Fruit fly (Drosophila melanogaster): ENCODE results near the gene p38b.

The p38b gene

dm6 chr2L:13813156-13813555 is 32.7 kb downstream of the p38b start, which contains the start of gene CG16888:
TSS of gene CG16888 (minus strand) at chr2L:13813256.
- no peak for TF ChIP-seq CG15710 (tag; optimal IDR thresholded peaks at IDR 0.05)
- no peak for TF ChIP-seq CG10348 (GFP tag; IDR thresholded peaks at IDR 0.05)
- no peak for TF ChIP-seq Snoo (tag; optimal IDR thresholded peaks at IDR 0.05)
- no peak for TF ChIP-seq D1 (tag; optimal IDR thresholded peaks at IDR 0.05)
- TF ChIP-seq gl (tag; optimal IDR thresholded peaks at IDR 0.05), result no peak
- TF ChIP-seq CG17806 (tag; optimal IDR thresholded peaks at IDR 0.05), result no peak
- TF ChIP-seq CG4496 (GFP tag; IDR thresholded peaks at IDR 0.05), result no peak
- no peak for TF ChIP-seq CG12605 (GFP tag; IDR thresholded peaks at IDR 0.05)
- no peak for TF ChIP-seq CG32121 (GFP tag; IDR thresholded peaks at IDR 0.05)
- no peak for TF ChIP-seq Pif1B (GFP tag; optimal IDR thresholded peaks at IDR 0.05)
- no peak for TF ChIP-seq CG9948 (tag; optimal IDR thresholded peaks at IDR 0.05)

dm6 chr2L:13813604-13814178 is 33.2 kb downstream of the p38b start, which contains the start of gene Sos:
TSS of gene Sos (plus strand) at chr2L:13813816.
- TF ChIP-seq CG8301 (tag; optimal IDR thresholded peaks at IDR 0.05) (no peak), CG12605 (GFP tag; IDR thresholded peaks at IDR 0.05) (no peak), CG17806 (tag; optimal IDR thresholded peaks at IDR 0.05) (no peak), Ets98B (GFP tag; IDR thresholded peaks at IDR 0.05) (no peak), Pif1B (GFP tag; optimal IDR thresholded peaks at IDR 0.05) (no peak), Pif1A (GFP tag; optimal IDR thresholded peaks at IDR 0.05) (no peak), rn (GFP tag; IDR thresholded peaks at IDR 0.05) (no peak), CG14655 (GFP tag; optimal IDR thresholded peaks at IDR 0.05) (no peak), fd96Ca (GFP tag; IDR thresholded peaks at IDR 0.05) (no peak), CG34367 (tag; optimal IDR thresholded peaks at IDR 0.05) (no peak), CG8159 (tag; optimal IDR thresholded peaks at IDR 0.05) (no peak), D1 (tag; optimal IDR thresholded peaks at IDR 0.05) (no peak), CG10348 (GFP tag; IDR thresholded peaks at IDR 0.05) (no peak), EcR (GFP tag; optimal IDR thresholded peaks at IDR 0.05) (no peak), CG9948 (tag; optimal IDR thresholded peaks at IDR 0.05) (no peak), CG15710 (tag; optimal IDR thresholded peaks at IDR 0.05) (no peak)

DNA sequence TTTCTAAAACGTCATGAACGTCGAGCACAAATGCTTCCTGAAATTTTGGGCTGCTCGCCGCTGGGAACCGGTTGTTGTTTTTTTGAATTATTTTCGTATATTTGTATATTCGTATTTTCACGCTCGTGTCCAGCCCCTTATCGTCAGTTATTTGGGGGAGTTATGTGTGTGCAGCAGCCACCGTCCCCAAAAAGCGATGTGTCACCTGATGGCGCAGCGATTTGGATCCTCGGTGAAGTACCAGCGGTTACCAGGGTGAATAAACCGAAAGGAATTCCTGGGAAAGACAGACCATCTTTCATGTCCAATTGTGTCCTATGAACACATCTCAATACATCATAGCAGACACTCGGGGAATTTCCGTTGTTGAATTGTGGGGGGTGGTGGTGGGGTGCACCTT is 39.7 kb downstream of the p38b start:
- TF ChIP-seq Ets98B (GFP tag; IDR thresholded peaks at IDR 0.05) (no peak), Pif1B (GFP tag; optimal IDR thresholded peaks at IDR 0.05) (no peak)

dm6 chr2L:13820948-13821347 is 40.5 kb downstream of the p38b start, which contains the start of gene b:
TSS of gene b (plus strand) at chr2L:13821248.
- TF ChIP-seq CG32121 (GFP tag; IDR thresholded peaks at IDR 0.05), result no peak
- TF ChIP-seq CG17806 (tag; optimal IDR thresholded peaks at IDR 0.05), result no peak
- TF ChIP-seq CG14655 (GFP tag; optimal IDR thresholded peaks at IDR 0.05), result no peak
- no peak for TF ChIP-seq gl (tag; optimal IDR thresholded peaks at IDR 0.05)
- TF ChIP-seq CG8301 (tag; optimal IDR thresholded peaks at IDR 0.05), result no peak
- TF ChIP-seq Ets98B (GFP tag; IDR thresholded peaks at IDR 0.05), result no peak
- no peak for TF ChIP-seq fd96Ca (GFP tag; IDR thresholded peaks at IDR 0.05)

DNA sequence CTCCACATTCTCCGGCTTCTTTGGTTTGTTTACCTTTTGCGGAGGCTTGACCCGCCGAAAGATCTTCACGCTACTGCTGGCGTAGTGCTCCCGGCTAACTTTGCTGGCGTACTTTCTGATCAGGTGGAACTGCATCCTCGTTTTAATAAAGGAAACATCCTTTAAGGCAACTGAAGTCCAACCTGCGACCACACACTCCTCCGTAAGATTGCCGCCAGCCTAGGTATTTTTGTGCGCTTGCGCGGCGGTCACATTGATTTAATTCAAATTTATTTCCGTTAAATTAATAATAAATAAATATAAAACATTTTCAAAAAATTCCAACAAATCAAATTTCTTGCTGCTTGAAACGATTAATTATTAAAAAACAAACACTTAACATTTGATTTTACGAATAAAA is 47.1 kb downstream of the p38b start, which contains the start of gene PolG1:
Gene PolG1 (minus strand): TSS at position 216 of the 400 bp plus-strand sequence.
- TF ChIP-seq CG32121 (GFP tag; IDR thresholded peaks at IDR 0.05) (no peak), CG15710 (tag; optimal IDR thresholded peaks at IDR 0.05) (no peak), CG10348 (GFP tag; IDR thresholded peaks at IDR 0.05) (no peak), D1 (tag; optimal IDR thresholded peaks at IDR 0.05) (no peak), rn (GFP tag; IDR thresholded peaks at IDR 0.05) (no peak), CG12605 (GFP tag; IDR thresholded peaks at IDR 0.05) (no peak), Pif1B (GFP tag; optimal IDR thresholded peaks at IDR 0.05) (no peak)

dm6 chr2L:13829540-13829939 is 49.1 kb downstream of the p38b start, which contains the start of the genes Arpc1 and Orc5:
TSS of gene Arpc1 (minus strand) at chr2L:13829741.
TSS of gene Orc5 (plus strand) at chr2L:13829837.
- TF ChIP-seq Ets98B (GFP tag; IDR thresholded peaks at IDR 0.05), result no peak

Measured in whole organism, pupa.